Worm (Caenorhabditis elegans) whole organism, midembryonic: ENCODE results near the gene cyp-13A2.
A peak's percentile ranks its signal among the peaks of the same experiment; 100 is the strongest.

Experiments
- T22C8.4 ChIP-seq: fragments of 200-800 bp; sonication (Bioruptor generic); IDR thresholded peaks from 2 replicates; pipeline ENCODE4 v1.3.6; 2022; ENCODE audit warnings: missing genetic modification characterization, missing compliant biosample characterization
- cog-1 ChIP-seq: sonication (generic microtip); optimal IDR thresholded peaks from 2 replicates; lab custom pipeline; 2016; ENCODE audit warnings: missing genetic modification characterization, missing compliant biosample characterization
- flt-1 ChIP-seq: fragments of 200-800 bp; sonication (Bioruptor generic); IDR thresholded peaks from 2 replicates; pipeline ENCODE4 v1.3.6; 2022; ENCODE audit warnings: missing genetic modification characterization, missing compliant biosample characterization
- klf-2 ChIP-seq: fragments of 200-800 bp; sonication (Bioruptor generic); conservative IDR thresholded peaks from 2 replicates; pipeline ENCODE4 v1.3.6; 2022; ENCODE audit warnings: missing genetic modification reagents, missing genetic modification characterization, missing compliant biosample characterization
- med-1 ChIP-seq: sonication (generic microtip); optimal IDR thresholded peaks from 2 replicates; lab custom pipeline; 2017; ENCODE audit warnings: missing genetic modification characterization, mild to moderate bottlenecking, missing compliant biosample characterization, antibody characterized with exemption, missing genetic modification reagents; ENCODE audit not compliant: insufficient read depth
- ref-1 ChIP-seq: fragments of 200-800 bp; sonication (Bioruptor generic); conservative IDR thresholded peaks from 2 replicates; pipeline ENCODE4 v1.3.6; 2022; ENCODE audit warnings: missing genetic modification reagents, missing genetic modification characterization, missing compliant biosample characterization
- tab-1 ChIP-seq: fragments of 200-800 bp; sonication (Bioruptor generic); IDR thresholded peaks from 2 replicates; pipeline ENCODE4 v1.3.6; 2022; ENCODE audit warnings: missing genetic modification characterization, missing compliant biosample characterization
- ztf-23 ChIP-seq: fragments of 200-800 bp; sonication (Bioruptor generic); IDR thresholded peaks from 2 replicates; pipeline ENCODE4 v1.3.6; 2022; ENCODE audit warnings: missing genetic modification reagents, missing genetic modification characterization, missing compliant biosample characterization
- ztf-29 ChIP-seq: fragments of 200-800 bp; sonication (Bioruptor generic); IDR thresholded peaks from 2 replicates; pipeline ENCODE4 v1.3.6; 2022; ENCODE audit warnings: missing genetic modification reagents, missing genetic modification characterization, missing compliant biosample characterization

Gene cyp-13A2

DNA sequence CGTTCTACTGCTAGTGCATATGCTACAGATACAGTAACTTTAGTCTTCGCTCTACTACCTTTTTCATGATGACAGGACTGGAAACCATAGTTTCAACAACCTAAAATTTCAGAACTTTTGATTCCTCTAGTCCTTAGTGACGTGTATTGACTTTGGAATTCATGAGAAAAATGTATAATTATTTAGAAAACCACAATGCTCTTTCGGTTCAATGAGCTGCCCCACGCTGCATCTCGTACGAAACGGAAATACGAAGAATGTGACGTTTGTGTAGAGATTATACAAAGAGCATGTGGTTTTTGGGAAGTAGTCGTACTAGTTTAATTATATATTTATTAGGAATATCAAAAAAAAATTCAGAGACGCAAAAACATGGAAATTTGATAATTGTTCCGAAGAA lies 8.9 kb downstream of the cyp-13A2 start:
- TF ChIP-seq ztf-23 (GFP tag; lab: Robert Waterston, UW) (no peak), ztf-29 (GFP tag; lab: Robert Waterston, UW) (no peak), cog-1 (tag; lab: Kevin White, UChicago) (no peak), tab-1 (GFP tag; lab: Robert Waterston, UW) (no peak), flt-1 (no peak), T22C8.4 (GFP tag; lab: Robert Waterston, UW) (no peak)

DNA sequence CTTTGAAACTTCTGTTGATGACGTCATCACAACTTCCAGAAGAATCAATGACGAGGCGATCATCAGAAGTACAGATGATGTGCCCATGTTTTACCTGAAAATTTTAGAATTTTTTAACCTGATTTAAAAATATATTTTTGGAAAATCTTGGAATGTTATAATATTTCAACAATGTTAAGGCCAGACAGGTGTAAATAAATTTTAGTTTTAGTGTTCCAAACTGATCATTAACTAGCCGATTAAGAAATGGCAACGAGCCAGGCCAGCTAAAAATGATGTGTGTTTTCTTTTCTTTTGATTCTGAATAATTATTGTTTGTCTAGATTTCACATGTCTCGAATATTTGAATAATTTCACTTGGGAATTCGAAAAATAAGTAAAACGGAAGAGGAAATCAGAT lies 11.6 kb downstream of the cyp-13A2 start, which contains the start of gene T10B9.9:
Gene T10B9.9 (minus strand): TSS at position 101 of the 400 bp plus-strand sequence.
- TF ChIP-seq tab-1 (GFP tag; lab: Robert Waterston, UW) (no peak), ref-1 (no peak), T22C8.4 (GFP tag; lab: Robert Waterston, UW) (no peak), klf-2 (GFP tag; lab: Robert Waterston, UW) (no peak), cog-1 (tag; lab: Kevin White, UChicago) (no peak), ztf-29 (GFP tag; lab: Robert Waterston, UW) (no peak), med-1 (GFP tag; lab: Kevin White, UChicago) (no peak)

DNA sequence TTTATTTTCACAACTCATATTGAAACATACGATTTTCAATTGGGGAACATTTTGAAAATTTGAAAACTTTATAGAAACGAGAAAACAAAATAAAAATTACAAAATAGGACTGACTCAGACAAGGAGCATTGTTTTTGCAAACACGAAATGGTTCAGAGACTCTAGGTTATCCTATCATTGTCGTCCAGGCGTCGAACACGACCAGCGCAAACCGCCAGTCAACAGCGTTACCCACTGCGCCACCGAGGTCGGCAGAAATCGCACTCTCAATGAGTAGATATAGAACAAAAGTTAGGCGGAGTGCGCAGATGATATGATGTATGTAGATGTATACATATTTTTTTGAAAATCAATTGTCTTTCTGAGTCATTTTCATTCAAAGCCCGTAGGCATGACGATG lies 12.8 kb downstream of the cyp-13A2 start:
- TF ChIP-seq flt-1 = peak; percentile 94
- peak; percentile 94 for TF ChIP-seq tab-1 (GFP tag; lab: Robert Waterston, UW)
- peak; percentile 81 for TF ChIP-seq T22C8.4 (GFP tag; lab: Robert Waterston, UW)
- TF ChIP-seq ztf-23 (GFP tag; lab: Robert Waterston, UW) = peak; percentile 90
- TF ChIP-seq med-1 (GFP tag; lab: Kevin White, UChicago) = peak; percentile 63
- peak; percentile 92 for TF ChIP-seq klf-2 (GFP tag; lab: Robert Waterston, UW)
- peak; percentile 84 for TF ChIP-seq ztf-29 (GFP tag; lab: Robert Waterston, UW)
- TF ChIP-seq cog-1 (tag; lab: Kevin White, UChicago) = peak; percentile 47
- peak; percentile 79 for TF ChIP-seq ref-1

DNA sequence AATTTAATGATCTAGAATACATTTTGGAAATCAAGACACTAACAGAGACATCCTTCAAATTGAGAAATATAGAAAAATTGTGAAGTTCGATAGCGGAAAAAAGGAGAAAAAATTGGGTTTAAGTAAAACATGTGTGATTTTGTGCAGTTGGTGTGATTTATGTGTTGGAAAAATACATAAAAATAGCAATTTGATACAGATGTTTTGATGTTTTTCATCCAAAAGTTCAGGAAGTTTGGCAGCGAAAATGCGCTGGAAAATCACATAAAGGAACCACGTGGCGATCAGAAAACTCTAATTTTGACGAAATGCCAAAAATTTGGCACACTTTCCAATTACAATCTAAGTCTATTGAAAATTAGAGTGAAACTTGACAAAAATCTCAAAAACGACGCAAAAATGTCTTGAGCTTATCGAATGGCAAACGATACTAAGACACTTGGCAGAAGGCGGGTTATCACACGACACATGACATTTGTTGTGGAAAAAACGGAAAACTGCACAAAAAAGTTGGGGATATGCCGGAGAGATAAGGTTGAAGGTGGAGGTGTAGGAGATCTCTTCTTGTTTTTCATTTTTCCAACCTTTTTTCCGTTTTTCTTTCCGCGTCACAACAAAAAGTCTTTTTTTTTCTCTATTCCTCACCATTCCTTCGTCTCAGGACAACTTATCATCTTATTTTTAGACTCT lies 13.4 kb downstream of the cyp-13A2 start, which contains the start of gene ZK1321.4:
Gene ZK1321.4 (minus strand): TSS at position 51 of the 690 bp plus-strand sequence.
- TF ChIP-seq flt-1 = no peak
- no peak for TF ChIP-seq cog-1 (tag; lab: Kevin White, UChicago)
- TF ChIP-seq ztf-23 (GFP tag; lab: Robert Waterston, UW) = no peak
- no peak for TF ChIP-seq med-1 (GFP tag; lab: Kevin White, UChicago)
- TF ChIP-seq T22C8.4 (GFP tag; lab: Robert Waterston, UW) = no peak
- TF ChIP-seq ztf-29 (GFP tag; lab: Robert Waterston, UW) = no peak
- TF ChIP-seq tab-1 (GFP tag; lab: Robert Waterston, UW) = no peak
- TF ChIP-seq klf-2 (GFP tag; lab: Robert Waterston, UW) = no peak
- no peak for TF ChIP-seq ref-1

DNA sequence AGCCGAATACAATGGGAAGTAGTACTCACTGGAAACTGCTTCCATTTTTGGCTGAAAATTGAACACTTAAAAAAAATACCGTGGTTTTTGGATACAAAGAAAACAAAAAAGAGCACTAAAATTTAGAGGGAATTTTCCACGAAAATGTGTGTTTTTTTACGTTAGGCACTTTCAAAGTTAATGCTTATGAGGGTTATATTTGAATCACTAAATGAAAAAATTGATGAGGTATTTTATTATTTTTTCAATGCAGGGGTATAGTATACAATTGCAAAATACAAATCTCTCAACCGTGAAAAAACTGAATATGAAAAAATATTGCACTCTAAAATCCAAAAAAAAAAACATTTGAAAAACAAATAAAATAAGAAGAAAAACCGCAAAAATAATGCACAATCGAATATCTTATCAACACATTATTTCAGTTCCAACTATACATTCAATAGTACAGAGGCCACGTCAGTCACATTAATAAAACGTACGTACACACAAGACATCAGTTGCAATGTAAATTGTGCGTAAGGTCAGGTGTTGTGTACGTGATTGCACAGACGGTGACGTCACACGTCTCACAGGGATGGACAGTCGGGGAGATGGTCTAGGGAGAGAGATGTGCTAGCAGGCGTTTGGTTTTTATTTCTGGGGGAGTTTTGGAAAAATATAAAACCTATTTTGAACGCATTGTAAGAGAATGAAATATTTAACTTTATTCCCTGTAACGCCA lies 17.5 kb downstream of the cyp-13A2 start, which contains the start of gene aqp-10:
Gene aqp-10 (minus strand): TSS at position 51 of the 724 bp plus-strand sequence.
- TF ChIP-seq ztf-29 (GFP tag; lab: Robert Waterston, UW) = no peak
- TF ChIP-seq ztf-23 (GFP tag; lab: Robert Waterston, UW) = no peak
- no peak for TF ChIP-seq flt-1
- no peak for TF ChIP-seq T22C8.4 (GFP tag; lab: Robert Waterston, UW)
- no peak for TF ChIP-seq med-1 (GFP tag; lab: Kevin White, UChicago)
- TF ChIP-seq ref-1 = no peak
- TF ChIP-seq tab-1 (GFP tag; lab: Robert Waterston, UW) = no peak
- TF ChIP-seq klf-2 (GFP tag; lab: Robert Waterston, UW) = no peak
- no peak for TF ChIP-seq cog-1 (tag; lab: Kevin White, UChicago)

DNA sequence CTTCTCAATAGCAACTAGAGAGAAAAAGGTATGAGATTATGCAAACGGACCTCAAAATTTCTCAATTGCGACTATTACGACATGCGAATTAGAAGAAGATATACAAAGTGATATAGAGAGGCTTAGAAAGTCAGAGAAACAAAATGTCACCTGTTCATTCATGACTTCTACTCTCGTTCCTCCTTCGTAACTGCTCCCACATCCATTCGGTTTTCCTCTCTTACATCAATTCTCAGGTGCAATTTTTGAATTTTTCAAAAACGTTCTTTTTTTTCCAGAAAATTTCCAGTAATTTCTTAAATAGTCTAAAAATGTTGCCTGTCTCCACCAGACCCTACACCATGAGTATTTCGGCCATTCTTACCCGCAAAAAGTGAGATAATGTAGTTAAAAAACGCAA lies 22.7 kb downstream of the cyp-13A2 start:
- no peak for TF ChIP-seq tab-1 (GFP tag; lab: Robert Waterston, UW)
- TF ChIP-seq cog-1 (tag; lab: Kevin White, UChicago) = no peak
- TF ChIP-seq T22C8.4 (GFP tag; lab: Robert Waterston, UW) = no peak
- no peak for TF ChIP-seq med-1 (GFP tag; lab: Kevin White, UChicago)
- no peak for TF ChIP-seq klf-2 (GFP tag; lab: Robert Waterston, UW)
- no peak for TF ChIP-seq ref-1
- TF ChIP-seq ztf-29 (GFP tag; lab: Robert Waterston, UW) = no peak
- TF ChIP-seq flt-1 = no peak

DNA sequence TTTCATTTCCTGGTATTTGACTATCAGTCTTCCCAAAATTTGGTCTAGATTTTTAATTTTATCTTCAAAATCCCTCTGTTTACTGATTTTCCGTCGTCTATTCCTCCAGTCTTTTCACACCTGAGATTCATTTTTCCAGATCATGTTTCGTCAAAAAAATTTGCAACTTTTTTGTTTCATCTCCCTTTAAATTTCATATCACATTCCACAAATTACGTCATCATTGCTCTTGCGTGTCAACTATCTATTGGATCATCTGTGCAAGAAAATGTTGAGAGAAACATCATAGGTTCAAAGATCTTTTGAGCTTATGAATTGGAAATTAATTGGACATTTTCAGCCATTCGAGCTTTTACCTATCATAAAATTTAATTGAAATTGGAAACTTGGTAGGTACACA lies 28.0 kb downstream of the cyp-13A2 start:
- TF ChIP-seq klf-2 (GFP tag; lab: Robert Waterston, UW) = no peak
- no peak for TF ChIP-seq cog-1 (tag; lab: Kevin White, UChicago)
- TF ChIP-seq tab-1 (GFP tag; lab: Robert Waterston, UW) = no peak
- no peak for TF ChIP-seq flt-1
- TF ChIP-seq ztf-29 (GFP tag; lab: Robert Waterston, UW) = no peak

DNA sequence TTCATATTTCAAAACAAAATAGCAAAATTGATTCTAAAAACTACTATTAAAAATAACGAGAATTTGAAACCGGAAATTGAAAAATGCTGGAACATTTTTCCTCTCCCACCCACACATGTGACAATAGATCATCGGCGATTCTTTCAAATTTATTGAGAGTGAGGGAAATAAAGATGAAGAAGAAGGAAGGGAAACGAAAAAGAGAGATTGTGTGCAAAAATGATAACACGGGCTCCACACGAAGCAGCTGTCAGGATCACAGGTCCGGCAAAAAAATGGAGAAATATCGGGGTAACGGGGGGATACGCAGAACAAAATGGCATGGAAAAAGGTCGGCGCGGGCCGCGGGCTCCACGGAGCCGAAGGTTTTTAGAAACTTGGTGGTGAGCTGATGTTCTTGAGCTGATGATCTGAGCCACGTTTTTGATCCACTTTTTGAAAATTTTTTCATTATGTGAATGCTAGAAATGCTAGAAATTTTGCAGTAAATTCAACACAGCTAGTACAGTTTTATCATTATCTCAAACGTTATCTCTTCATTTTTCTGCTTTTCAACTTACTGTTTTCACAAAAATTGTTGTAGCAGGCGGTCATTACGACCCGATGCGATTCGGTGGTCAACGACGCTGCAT lies 29.7 kb downstream of the cyp-13A2 start, which contains the start of gene shk-1:
Gene shk-1 (plus strand): TSS at position 582 of the 632 bp plus-strand sequence.
- TF ChIP-seq tab-1 (GFP tag; lab: Robert Waterston, UW) (no peak), ztf-23 (GFP tag; lab: Robert Waterston, UW) (no peak), ref-1 (no peak), med-1 (GFP tag; lab: Kevin White, UChicago) (no peak), ztf-29 (GFP tag; lab: Robert Waterston, UW) (no peak)

DNA sequence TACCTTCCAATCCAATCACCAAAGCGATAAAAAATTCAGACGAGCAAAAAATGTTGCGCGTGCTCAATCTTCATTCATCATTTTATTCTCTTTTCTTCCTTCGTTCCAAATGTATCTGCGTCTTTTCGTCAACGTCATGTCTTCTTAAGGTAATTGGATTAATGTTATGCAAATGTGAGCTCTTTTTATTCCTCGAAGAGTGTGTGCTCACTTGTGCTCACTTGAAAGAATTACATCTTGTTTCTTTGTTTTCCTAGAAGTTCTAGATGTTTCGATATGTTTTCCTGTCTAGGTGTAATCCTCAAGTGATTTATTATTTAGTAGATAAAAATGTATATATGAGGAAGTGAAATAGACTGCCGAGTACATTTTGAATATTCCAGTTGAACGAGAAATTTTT lies 32.0 kb downstream of the cyp-13A2 start:
- TF ChIP-seq cog-1 (tag; lab: Kevin White, UChicago) (no peak), klf-2 (GFP tag; lab: Robert Waterston, UW) (no peak), T22C8.4 (GFP tag; lab: Robert Waterston, UW) (no peak), tab-1 (GFP tag; lab: Robert Waterston, UW) (no peak), med-1 (GFP tag; lab: Kevin White, UChicago) (no peak), ref-1 (no peak), flt-1 (no peak), ztf-23 (GFP tag; lab: Robert Waterston, UW) (no peak), ztf-29 (GFP tag; lab: Robert Waterston, UW) (no peak)
